Worm (Caenorhabditis elegans): ENCODE results near the gene ugt-40.

Gene ugt-40

DNA sequence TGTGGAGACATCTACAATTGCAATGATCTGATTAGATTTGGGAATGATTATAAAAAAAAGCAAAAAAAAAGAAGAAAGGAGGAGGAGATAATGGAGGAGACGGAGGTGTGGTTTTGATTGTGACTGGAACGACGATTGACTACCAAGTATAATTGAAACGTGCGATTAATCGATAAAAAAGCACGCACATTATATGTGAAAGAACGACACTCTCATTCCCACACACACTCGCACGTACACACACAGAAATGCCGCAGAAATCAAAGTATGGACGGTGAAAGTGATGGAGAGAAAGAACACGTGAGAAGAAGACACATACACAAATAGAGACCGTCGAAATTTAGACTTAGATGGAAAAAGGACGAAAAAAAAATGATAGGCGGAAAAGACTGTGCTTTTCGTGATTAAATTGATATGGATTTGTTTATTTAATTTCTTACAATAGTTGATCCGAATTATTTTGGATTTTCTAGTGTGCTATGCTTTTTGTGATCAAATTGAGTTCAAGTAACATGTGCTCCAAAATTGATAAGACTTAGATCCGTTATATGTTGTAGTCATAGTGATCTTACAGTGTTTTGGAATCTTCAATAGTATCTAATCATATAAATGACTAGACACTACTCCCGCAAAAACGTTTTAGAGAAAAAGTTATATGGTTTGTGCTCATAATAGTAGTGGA, 47.9 kb downstream of the ugt-40 start, which contains the start of gene nhr-135 (continued):
- TF ChIP-seq jun-1 (tag; optimal IDR thresholded peaks at IDR 0.05) (no peak), fkh-8 (tag; optimal IDR thresholded peaks at IDR 0.05) (no peak), lin-35 (GFP tag; optimal IDR thresholded peaks at IDR 0.05) (peak in 1 of 2 experiments; percentile 77), nhr-90 (tag; optimal IDR thresholded peaks at IDR 0.05; ENCODE audit: poor library complexity) (peak; percentile 60), snu-23 (GFP tag; optimal IDR thresholded peaks at IDR 0.05) (peak; percentile 70), lin-15B (tag; optimal IDR thresholded peaks at IDR 0.05) (no peak), nhr-76 (tag; optimal IDR thresholded peaks at IDR 0.05) (no peak), unc-62 (GFP tag; optimal IDR thresholded peaks at IDR 0.05) (no peak), fos-1 (tag; optimal IDR thresholded peaks at IDR 0.05) (no peak), nhr-20 (tag; optimal IDR thresholded peaks at IDR 0.05) (peak; percentile 93), unc-98 (GFP tag; IDR thresholded peaks at IDR 0.05) (no peak), lin-39 (tag; optimal IDR thresholded peaks at IDR 0.05) (no peak), elt-3 (tag; optimal IDR thresholded peaks at IDR 0.05) (peak in 4 of 6 experiments; percentile 12 to 69 (median 49)), lin-14 (GFP tag; optimal IDR thresholded peaks at IDR 0.05) (peak; percentile 83), ceh-8 (GFP tag; optimal IDR thresholded peaks at IDR 0.05) (no peak), mep-1 (tag; optimal IDR thresholded peaks at IDR 0.05) (peak; percentile 58), blmp-1 (tag; optimal IDR thresholded peaks at IDR 0.05) (peak; percentile 99), unc-30 (tag; optimal IDR thresholded peaks at IDR 0.05) (no peak), nhr-28 (tag; optimal IDR thresholded peaks at IDR 0.05) (no peak), C04F5.9 (tag; optimal IDR thresholded peaks at IDR 0.05) (no peak), lsy-2 (tag; optimal IDR thresholded peaks at IDR 0.05) (peak in 1 of 2 experiments; percentile 50), egl-13 (tag; optimal IDR thresholded peaks at IDR 0.05) (no peak), dsc-1 (tag; optimal IDR thresholded peaks at IDR 0.05) (no peak), irx-1 (tag; optimal IDR thresholded peaks at IDR 0.05) (no peak), skn-1 (tag; optimal IDR thresholded peaks at IDR 0.05) (no peak), aly-2 (tag; optimal IDR thresholded peaks at IDR 0.05) (no peak), nhr-77 (tag; optimal IDR thresholded peaks at IDR 0.05) (peak; percentile 43), hlh-17 (GFP tag; optimal IDR thresholded peaks at IDR 0.05; ENCODE audit: borderline replicate concordance) (no peak), lir-3 (tag; optimal IDR thresholded peaks at IDR 0.05; ENCODE audit: poor library complexity) (no peak), aha-1 (tag; optimal IDR thresholded peaks at IDR 0.05) (no peak), sox-4 (tag; optimal IDR thresholded peaks at IDR 0.05) (no peak), ceh-88 (GFP tag; IDR thresholded peaks at IDR 0.05) (no peak), hlh-4 (tag; optimal IDR thresholded peaks at IDR 0.05) (no peak), lin-13 (GFP tag; optimal IDR thresholded peaks at IDR 0.05) (no peak), isw-1 (GFP tag; IDR thresholded peaks at IDR 0.05) (no peak), nhr-71 (tag; optimal IDR thresholded peaks at IDR 0.05) (peak; percentile 66), tlp-1 (tag; optimal IDR thresholded peaks at IDR 0.05) (no peak), ztf-11 (tag; optimal IDR thresholded peaks at IDR 0.05) (no peak), efl-1 (optimal IDR thresholded peaks at IDR 0.05) (peak in 1 of 2 experiments; percentile 30), efl-1 (GFP tag; optimal IDR thresholded peaks at IDR 0.05 in 1 of 2) (peak; percentile 24 to 40), mab-9 (GFP tag; IDR thresholded peaks at IDR 0.05) (no peak), pag-3 (tag; optimal IDR thresholded peaks at IDR 0.05; ENCODE audit: borderline replicate concordance, insufficient read depth) (no peak), zip-4 (GFP tag; optimal IDR thresholded peaks at IDR 0.05) (no peak), pax-3 (tag; optimal IDR thresholded peaks at IDR 0.05) (no peak), fkh-10 (GFP tag; optimal IDR thresholded peaks at IDR 0.05) (no peak), unc-130 (tag; optimal IDR thresholded peaks at IDR 0.05) (peak; percentile 56), ceh-82 (tag; optimal IDR thresholded peaks at IDR 0.05) (no peak), ztf-4 (tag; optimal IDR thresholded peaks at IDR 0.05) (no peak)

All from whole organism, L1 larva.